Fruit fly (Drosophila melanogaster): ENCODE measurements around the gene CG18178.

DNA sequence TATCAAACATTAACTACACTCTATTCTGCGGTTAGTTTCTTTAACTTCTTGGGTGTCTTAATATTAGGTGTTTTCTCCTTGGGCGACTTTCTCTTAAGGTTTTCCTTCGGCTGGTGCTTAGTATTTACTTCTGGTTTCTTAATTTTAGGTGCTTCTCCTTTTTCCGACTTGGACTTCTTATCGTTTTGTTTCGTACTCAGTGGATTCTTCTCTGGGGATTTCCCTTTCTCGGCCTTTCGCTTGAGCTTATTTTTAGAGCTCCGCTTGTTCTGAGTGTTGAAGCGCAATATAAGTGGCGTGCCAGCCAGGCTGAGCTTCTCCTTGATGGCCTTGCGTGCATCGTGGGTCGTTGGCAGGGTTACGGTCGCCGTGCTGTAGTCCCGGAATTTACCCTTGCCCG lies 1.1 kb downstream of the CG18178 start:
- TF ChIP-seq CG5245 (GFP tag; optimal IDR thresholded peaks at IDR 0.05) (no peak), croc (GFP tag; conservative IDR thresholded peaks at IDR 0.05) (no peak), Sin3A (optimal IDR thresholded peaks at IDR 0.05) (no peak), ems (GFP tag; optimal IDR thresholded peaks at IDR 0.05) (no peak), sna (GFP tag; IDR thresholded peaks at IDR 0.05; ENCODE audit: partially characterized antibody) (no peak), ewg (GFP tag; optimal IDR thresholded peaks at IDR 0.05) (no peak), CG8765 (GFP tag; IDR thresholded peaks at IDR 0.05) (no peak), H15 (GFP tag; IDR thresholded peaks at IDR 0.05) (no peak), bowl (GFP tag; IDR thresholded peaks at IDR 0.05) (no peak), usp (GFP tag; optimal IDR thresholded peaks at IDR 0.05) (no peak)

Data from whole organism, embryonic.